Worm (Caenorhabditis elegans) whole organism, midembryonic: Measurements from ENCODE around the gene Y34B4A.4.
A peak's percentile ranks its signal among the peaks of the same experiment; 100 is the strongest.

Experiments
- T22C8.4 ChIP-seq: fragments of 200-800 bp; sonication (Bioruptor generic); IDR thresholded peaks from 2 replicates; pipeline ENCODE4 v1.3.6; 2022; ENCODE audit warnings: missing genetic modification characterization, missing compliant biosample characterization
- cog-1 ChIP-seq: sonication (generic microtip); optimal IDR thresholded peaks from 2 replicates; lab custom pipeline; 2016; ENCODE audit warnings: missing genetic modification characterization, missing compliant biosample characterization
- flt-1 ChIP-seq: fragments of 200-800 bp; sonication (Bioruptor generic); IDR thresholded peaks from 2 replicates; pipeline ENCODE4 v1.3.6; 2022; ENCODE audit warnings: missing genetic modification characterization, missing compliant biosample characterization
- klf-2 ChIP-seq: fragments of 200-800 bp; sonication (Bioruptor generic); conservative IDR thresholded peaks from 2 replicates; pipeline ENCODE4 v1.3.6; 2022; ENCODE audit warnings: missing genetic modification reagents, missing genetic modification characterization, missing compliant biosample characterization
- med-1 ChIP-seq: sonication (generic microtip); optimal IDR thresholded peaks from 2 replicates; lab custom pipeline; 2017; ENCODE audit warnings: missing genetic modification characterization, mild to moderate bottlenecking, missing compliant biosample characterization, antibody characterized with exemption, missing genetic modification reagents; ENCODE audit not compliant: insufficient read depth
- ref-1 ChIP-seq: fragments of 200-800 bp; sonication (Bioruptor generic); conservative IDR thresholded peaks from 2 replicates; pipeline ENCODE4 v1.3.6; 2022; ENCODE audit warnings: missing genetic modification reagents, missing genetic modification characterization, missing compliant biosample characterization
- tab-1 ChIP-seq: fragments of 200-800 bp; sonication (Bioruptor generic); IDR thresholded peaks from 2 replicates; pipeline ENCODE4 v1.3.6; 2022; ENCODE audit warnings: missing genetic modification characterization, missing compliant biosample characterization
- ztf-23 ChIP-seq: fragments of 200-800 bp; sonication (Bioruptor generic); IDR thresholded peaks from 2 replicates; pipeline ENCODE4 v1.3.6; 2022; ENCODE audit warnings: missing genetic modification reagents, missing genetic modification characterization, missing compliant biosample characterization
- ztf-29 ChIP-seq: fragments of 200-800 bp; sonication (Bioruptor generic); IDR thresholded peaks from 2 replicates; pipeline ENCODE4 v1.3.6; 2022; ENCODE audit warnings: missing genetic modification reagents, missing genetic modification characterization, missing compliant biosample characterization

Y34B4A.4 gene

ce11 chrX:5276772-5277171, 12.6 kb downstream of the Y34B4A.4 start:
- TF ChIP-seq T22C8.4 = no peak
- TF ChIP-seq flt-1 = no peak
- no peak for TF ChIP-seq tab-1
- TF ChIP-seq ztf-29 (GFP tag; lab: Robert Waterston, UW) = no peak
- TF ChIP-seq ztf-23 (GFP tag; lab: Robert Waterston, UW) = no peak
- no peak for TF ChIP-seq ref-1 (GFP tag; lab: Robert Waterston, UW)
- TF ChIP-seq cog-1 (tag; lab: Kevin White, UChicago) = no peak
- TF ChIP-seq klf-2 (GFP tag; lab: Robert Waterston, UW) = no peak
- TF ChIP-seq med-1 (GFP tag; lab: Kevin White, UChicago) = no peak

- no peak for TF ChIP-seq cog-1 (tag; lab: Kevin White, UChicago)
- TF ChIP-seq ref-1 (GFP tag; lab: Robert Waterston, UW) = no peak
- no peak for TF ChIP-seq ztf-23 (GFP tag; lab: Robert Waterston, UW)
- no peak for TF ChIP-seq klf-2 (GFP tag; lab: Robert Waterston, UW)
- no peak for TF ChIP-seq flt-1
- no peak for TF ChIP-seq T22C8.4
- no peak for TF ChIP-seq tab-1
- TF ChIP-seq ztf-29 (GFP tag; lab: Robert Waterston, UW) = no peak
- no peak for TF ChIP-seq med-1 (GFP tag; lab: Kevin White, UChicago)
Observed at ce11 chrX:5278249-5278648, 14.1 kb downstream of the Y34B4A.4 start.

DNA sequence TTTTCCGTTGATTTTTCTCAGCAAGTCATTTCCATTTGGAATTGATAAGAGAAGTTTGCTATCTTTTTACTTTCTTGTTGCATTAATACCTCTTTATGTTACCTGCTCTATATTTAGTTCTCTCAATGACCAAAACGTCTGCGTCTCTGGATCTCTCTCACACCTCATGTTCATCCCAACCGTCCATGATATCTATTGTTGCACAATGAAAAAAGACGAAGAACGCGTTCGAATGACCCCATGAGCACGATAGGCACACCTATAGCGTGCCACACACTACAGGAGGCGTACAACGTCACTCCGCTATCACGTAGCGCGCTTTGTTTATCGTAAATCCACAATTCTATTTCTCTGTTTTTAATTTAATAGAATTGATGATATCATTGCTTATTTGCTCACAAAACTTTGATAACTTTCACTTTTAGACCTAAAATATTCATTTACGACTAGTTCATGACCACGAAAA, 15.1 kb downstream of the Y34B4A.4 start, which contains the start of gene Y34B4A.2:
Y34B4A.2 (plus strand) TSS at position 328 of the 466 bp plus-strand sequence.
- no peak for TF ChIP-seq cog-1 (tag; lab: Kevin White, UChicago)
- TF ChIP-seq ztf-23 (GFP tag; lab: Robert Waterston, UW) = no peak
- 0 out of 2 replicates have a peak, but pooled peaks have one; percentile 37 for TF ChIP-seq flt-1
- TF ChIP-seq klf-2 (GFP tag; lab: Robert Waterston, UW) = no peak

ce11 chrX:5279674-5280073, 15.5 kb downstream of the Y34B4A.4 start, which contains the start of gene rga-8:
TSS of gene rga-8 (minus strand) at chrX:5279774.
- TF ChIP-seq cog-1 (tag; lab: Kevin White, UChicago) (no peak), ref-1 (GFP tag; lab: Robert Waterston, UW) (no peak), ztf-29 (GFP tag; lab: Robert Waterston, UW) (no peak), T22C8.4 (no peak), ztf-23 (GFP tag; lab: Robert Waterston, UW) (no peak)

- no peak for TF ChIP-seq ref-1 (GFP tag; lab: Robert Waterston, UW)
- TF ChIP-seq cog-1 (tag; lab: Kevin White, UChicago) = no peak
- TF ChIP-seq klf-2 (GFP tag; lab: Robert Waterston, UW) = no peak
- no peak for TF ChIP-seq tab-1
- TF ChIP-seq ztf-29 (GFP tag; lab: Robert Waterston, UW) = no peak
- no peak for TF ChIP-seq T22C8.4
- no peak for TF ChIP-seq med-1 (GFP tag; lab: Kevin White, UChicago)
- no peak for TF ChIP-seq flt-1
- TF ChIP-seq ztf-23 (GFP tag; lab: Robert Waterston, UW) = no peak
Observed at ce11 chrX:5283531-5283930, 19.4 kb downstream of the Y34B4A.4 start, which contains the start of gene vps-41. TSS of gene vps-41 (plus strand) at chrX:5283831.

DNA sequence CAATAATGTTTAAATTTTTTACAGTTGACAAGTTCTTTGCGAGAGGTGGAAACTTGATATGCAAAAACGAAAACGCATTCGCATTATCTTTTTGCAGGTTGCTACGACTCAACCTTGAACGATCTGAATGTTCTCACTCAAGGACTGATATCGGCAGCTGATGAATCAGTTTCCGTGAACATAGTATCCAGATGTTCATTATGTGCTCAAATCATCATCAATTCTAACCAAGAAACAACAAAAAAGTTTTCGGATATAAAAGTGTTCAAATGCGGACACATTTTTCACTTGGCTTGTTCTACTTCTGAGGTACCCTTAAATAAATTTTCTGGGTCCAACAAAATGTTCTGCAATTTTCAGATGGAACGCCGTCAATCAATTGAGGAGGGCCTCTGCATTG, 25.0 kb downstream of the Y34B4A.4 start:
- TF ChIP-seq ref-1 (GFP tag; lab: Robert Waterston, UW) (no peak), ztf-23 (GFP tag; lab: Robert Waterston, UW) (no peak), klf-2 (GFP tag; lab: Robert Waterston, UW) (no peak), tab-1 (no peak), flt-1 (no peak), cog-1 (tag; lab: Kevin White, UChicago) (no peak), med-1 (GFP tag; lab: Kevin White, UChicago) (no peak), ztf-29 (GFP tag; lab: Robert Waterston, UW) (no peak), T22C8.4 (no peak)

DNA sequence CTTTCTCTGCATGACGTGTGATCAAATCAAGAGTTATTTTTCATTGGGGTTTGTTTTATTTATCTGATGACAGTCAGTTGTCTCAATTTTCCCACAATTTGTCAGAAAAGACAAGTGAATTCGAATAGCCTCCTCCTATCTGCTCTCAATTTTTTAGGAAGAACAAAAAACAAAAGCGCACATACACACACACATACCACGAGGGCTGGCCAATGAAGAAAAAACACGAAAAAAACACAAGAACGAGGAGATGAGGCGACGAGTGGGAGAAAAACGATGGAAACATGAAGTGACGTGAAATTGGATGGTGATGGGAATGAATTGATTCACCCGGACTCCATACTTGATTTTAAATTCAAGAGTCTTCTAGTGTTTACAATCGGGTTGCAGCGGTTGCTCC, 29.7 kb downstream of the Y34B4A.4 start:
- no peak for TF ChIP-seq flt-1
- no peak for TF ChIP-seq T22C8.4
- TF ChIP-seq med-1 (GFP tag; lab: Kevin White, UChicago) = no peak
- TF ChIP-seq ztf-23 (GFP tag; lab: Robert Waterston, UW) = no peak
- TF ChIP-seq cog-1 (tag; lab: Kevin White, UChicago) = no peak
- no peak for TF ChIP-seq ztf-29 (GFP tag; lab: Robert Waterston, UW)
- no peak for TF ChIP-seq ref-1 (GFP tag; lab: Robert Waterston, UW)
- no peak for TF ChIP-seq tab-1
- TF ChIP-seq klf-2 (GFP tag; lab: Robert Waterston, UW) = no peak

- TF ChIP-seq flt-1 (no peak), klf-2 (GFP tag; lab: Robert Waterston, UW) (no peak), tab-1 (no peak), ztf-29 (GFP tag; lab: Robert Waterston, UW) (no peak), ztf-23 (GFP tag; lab: Robert Waterston, UW) (no peak), T22C8.4 (no peak), cog-1 (tag; lab: Kevin White, UChicago) (no peak), ref-1 (GFP tag; lab: Robert Waterston, UW) (no peak)
Observed at ce11 chrX:5297942-5298611, 34.0 kb downstream of the Y34B4A.4 start, which contains the start of gene ift-81. TSS of gene ift-81 (plus strand) at chrX:5298561.

DNA sequence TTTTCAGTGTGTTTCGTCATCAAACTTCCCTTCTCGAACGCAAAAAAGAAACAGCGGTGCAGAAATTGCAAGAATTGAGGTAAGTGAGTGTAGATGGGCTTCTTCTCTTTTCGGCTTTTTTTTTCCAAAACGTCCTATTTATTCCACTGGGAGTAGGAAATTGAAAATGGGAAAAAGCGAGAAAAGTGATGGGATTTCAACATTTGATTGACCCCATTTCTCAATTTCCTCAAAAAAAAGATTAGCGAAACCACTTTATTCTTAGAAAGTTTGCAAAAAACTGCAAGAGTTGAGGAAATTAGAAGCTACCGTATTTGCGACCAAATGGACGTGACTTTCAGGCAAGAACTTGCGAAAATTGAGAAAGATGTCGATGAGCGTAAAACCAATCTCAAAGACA, 39.4 kb downstream of the Y34B4A.4 start, which contains the start of gene ags-3:
ags-3 (minus strand) TSS at position 101 of the 400 bp plus-strand sequence.
- no peak for TF ChIP-seq ztf-29 (GFP tag; lab: Robert Waterston, UW)
- no peak for TF ChIP-seq ref-1 (GFP tag; lab: Robert Waterston, UW)

DNA sequence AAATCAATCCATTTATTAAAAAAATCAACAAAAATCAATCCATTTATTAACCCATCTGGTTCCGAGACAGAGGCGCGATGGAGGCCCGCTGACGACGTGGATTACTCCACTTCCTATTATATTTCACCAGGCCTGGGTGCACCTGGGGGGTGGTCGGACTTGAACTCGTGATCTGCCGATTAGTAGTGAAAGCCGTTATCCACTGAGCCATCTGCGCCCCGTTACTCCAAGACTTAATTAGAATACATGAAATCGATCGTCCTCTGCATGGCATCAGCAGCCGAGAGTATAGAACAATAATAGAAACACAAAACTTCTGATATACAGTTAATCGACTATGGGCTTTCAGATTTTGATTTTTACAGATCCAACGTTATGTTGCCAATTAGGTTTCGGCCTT, 45.5 kb downstream of the Y34B4A.4 start:
- no peak for TF ChIP-seq med-1 (GFP tag; lab: Kevin White, UChicago)
- TF ChIP-seq ztf-29 (GFP tag; lab: Robert Waterston, UW) = peak; percentile 40; the same call in 1 of the 2 replicates
